Worm (Caenorhabditis elegans): Measurements from ENCODE around the gene mlc-5.

Gene mlc-5

DNA sequence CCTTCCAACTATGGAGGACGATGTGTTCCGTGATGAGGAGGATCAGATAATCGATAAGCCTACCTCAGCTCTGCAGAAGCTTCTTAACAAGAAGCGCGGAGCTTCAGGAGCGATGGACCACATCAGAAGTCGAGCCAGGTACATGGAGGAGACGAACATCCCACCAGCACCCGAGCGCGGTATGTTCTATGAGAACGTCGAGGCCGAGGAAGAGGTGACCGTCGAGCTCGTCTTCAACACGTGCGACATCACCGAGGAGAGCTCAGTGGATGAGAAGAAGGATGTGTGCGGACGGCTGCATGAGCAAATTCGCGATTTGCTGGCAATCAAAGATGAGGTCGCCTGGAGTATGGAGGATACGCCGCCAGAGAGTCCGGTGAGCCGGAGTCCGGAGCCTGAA lies 28.9 kb downstream of the mlc-5 start:
- no peak for TF ChIP-seq F57C9.4 (tag; optimal IDR thresholded peaks at IDR 0.05)
- TF ChIP-seq madf-3 (GFP tag; IDR thresholded peaks at IDR 0.05): no peak
- TF ChIP-seq ceh-100 (GFP tag; IDR thresholded peaks at IDR 0.05): no peak
- no peak for TF ChIP-seq egrh-3 (GFP tag; IDR thresholded peaks at IDR 0.05)
- TF ChIP-seq hrde-1 (tag; optimal IDR thresholded peaks at IDR 0.05; ENCODE audit: borderline replicate concordance): no peak
- no peak for TF ChIP-seq lsl-1 (GFP tag; optimal IDR thresholded peaks at IDR 0.05)
- no peak for TF ChIP-seq rec-8 (tag; optimal IDR thresholded peaks at IDR 0.05)

DNA sequence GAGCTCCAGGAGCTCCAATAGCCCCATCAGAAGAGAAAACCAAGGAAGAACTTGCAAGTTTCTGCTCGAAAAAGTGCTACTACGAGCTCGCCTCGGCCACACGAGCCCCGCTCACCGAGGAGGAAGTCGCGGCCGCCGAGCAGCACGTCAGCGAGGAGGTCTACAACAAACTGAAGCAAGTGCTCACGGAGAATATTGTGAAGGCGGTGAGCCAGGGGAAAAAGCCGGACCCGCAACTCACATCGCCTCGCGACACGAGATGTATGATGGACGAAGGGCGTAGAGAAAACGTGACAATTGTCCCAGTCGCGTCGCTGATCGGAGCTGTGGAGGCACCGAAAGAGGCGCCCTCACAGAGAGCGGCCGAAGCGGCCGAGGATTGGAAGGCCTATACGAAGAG lies 29.6 kb downstream of the mlc-5 start:
- no peak for TF ChIP-seq B0336.3 (GFP tag; IDR thresholded peaks at IDR 0.05)
- TF ChIP-seq dox-1 (GFP tag; IDR thresholded peaks at IDR 0.05): 0 out of 2 replicates have a peak, but pooled peaks have one; percentile 6
- TF ChIP-seq Y53G8AR.9 (GFP tag; conservative IDR thresholded peaks at IDR 0.05): no peak
- no peak for TF ChIP-seq nhr-80 (tag; optimal IDR thresholded peaks at IDR 0.05)
- TF ChIP-seq unc-62 (GFP tag; optimal IDR thresholded peaks at IDR 0.05): no peak
- TF ChIP-seq egrh-3 (GFP tag; IDR thresholded peaks at IDR 0.05): peak; percentile 5; the same call in 1 of the 2 replicates
- TF ChIP-seq hsf-1 (GFP tag; IDR thresholded peaks at IDR 0.05): no peak
- TF ChIP-seq madf-10 (tag; optimal IDR thresholded peaks at IDR 0.05): no peak
- no peak for TF ChIP-seq mcd-1 (GFP tag; IDR thresholded peaks at IDR 0.05)
- TF ChIP-seq Y95B8A.8 (GFP tag; IDR thresholded peaks at IDR 0.05): no peak
- TF ChIP-seq zfh-2 (GFP tag; conservative IDR thresholded peaks at IDR 0.05): peak; percentile 51
- no peak for TF ChIP-seq snpc-3.4 (tag; optimal IDR thresholded peaks at IDR 0.05)
- no peak for TF ChIP-seq lin-54 (GFP tag; optimal IDR thresholded peaks at IDR 0.05)
- TF ChIP-seq ccch-3 (GFP tag; optimal IDR thresholded peaks at IDR 0.05): no peak

DNA sequence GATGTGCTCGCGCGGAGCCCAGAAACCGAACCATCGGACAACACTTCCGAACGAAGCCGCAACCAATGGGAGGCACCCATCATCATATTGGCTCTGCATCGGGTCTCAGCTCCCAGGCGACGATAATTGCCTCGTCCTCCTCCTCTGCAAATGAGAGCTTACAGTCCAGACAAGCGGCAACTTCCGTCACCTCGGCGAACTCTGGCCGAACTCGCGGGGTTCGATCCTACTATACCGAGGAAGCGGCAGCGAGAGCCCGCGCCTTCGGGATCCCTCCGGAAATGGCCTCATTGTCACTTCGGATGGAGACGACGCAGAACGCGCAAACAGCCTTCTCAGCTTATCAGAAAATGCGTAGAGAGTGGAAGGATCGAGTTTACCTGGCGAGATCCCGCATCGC lies 31.8 kb downstream of the mlc-5 start:
- TF ChIP-seq egrh-3 (GFP tag; IDR thresholded peaks at IDR 0.05) (peak; percentile 28; the same call in 1 of the 2 replicates), attf-6 (GFP tag; IDR thresholded peaks at IDR 0.05) (no peak), zfh-2 (GFP tag; conservative IDR thresholded peaks at IDR 0.05) (peak; percentile 88), egl-44 (GFP tag; IDR thresholded peaks at IDR 0.05) (0 out of 2 replicates have a peak, but pooled peaks have one; percentile 17), hsf-1 (GFP tag; IDR thresholded peaks at IDR 0.05) (0 out of 2 replicates have a peak, but pooled peaks have one; percentile 18), sdz-38 (tag; optimal IDR thresholded peaks at IDR 0.05) (no peak), atf-7 (tag; optimal IDR thresholded peaks at IDR 0.05) (no peak), T26A5.8 (tag; optimal IDR thresholded peaks at IDR 0.05) (no peak), ama-1 (optimal IDR thresholded peaks at IDR 0.05) (no peak), ama-1 (GFP tag; optimal IDR thresholded peaks at IDR 0.05) (no peak), dpff-1 (tag; optimal IDR thresholded peaks at IDR 0.05) (no peak), hmg-1.2 (GFP tag; IDR thresholded peaks at IDR 0.05) (no peak), Y67H2A.10 (GFP tag; conservative IDR thresholded peaks at IDR 0.05) (no peak), nfya-2 (GFP tag; IDR thresholded peaks at IDR 0.05) (no peak), F39B2.1 (GFP tag; IDR thresholded peaks at IDR 0.05) (no peak), ztf-25 (GFP tag; IDR thresholded peaks at IDR 0.05) (no peak), snpc-3.4 (tag; optimal IDR thresholded peaks at IDR 0.05) (no peak), egl-18 (GFP tag; IDR thresholded peaks at IDR 0.05) (no peak)

DNA sequence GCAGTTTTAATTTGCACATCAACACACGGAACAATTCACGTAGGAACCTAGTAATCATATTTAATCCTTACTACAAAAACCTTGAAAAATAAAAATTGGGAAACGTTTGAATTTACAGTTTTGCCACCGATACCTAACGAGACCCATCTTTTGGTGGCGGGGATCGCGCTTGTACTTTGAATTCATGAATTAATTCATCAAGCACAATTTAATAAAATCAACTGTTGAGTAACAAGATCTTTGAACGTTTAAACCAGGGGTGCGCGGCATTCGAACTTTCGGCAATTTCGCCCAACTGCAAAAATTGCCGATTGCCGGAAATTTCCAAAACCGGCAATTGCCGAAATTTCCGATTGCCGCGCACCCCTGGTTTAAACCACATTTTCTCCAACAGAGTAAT lies 33.6 kb downstream of the mlc-5 start:
- TF ChIP-seq Y53G8AR.9 (GFP tag; conservative IDR thresholded peaks at IDR 0.05): 0 out of 2 replicates have a peak, but pooled peaks have one; percentile 48
- peak; percentile 67 for TF ChIP-seq him-1 (tag; optimal IDR thresholded peaks at IDR 0.05)
- TF ChIP-seq F22D6.2 (tag; optimal IDR thresholded peaks at IDR 0.05): no peak
- TF ChIP-seq B0336.3 (GFP tag; IDR thresholded peaks at IDR 0.05): 0 out of 2 replicates have a peak, but pooled peaks have one; percentile 18
- TF ChIP-seq zim-3 (tag; optimal IDR thresholded peaks at IDR 0.05): peak; percentile 65

Measured in whole organism, young adult.